Worm (Caenorhabditis elegans) whole organism, L4 larva: ENCODE results near the gene T10H4.13.
A peak's percentile ranks its signal among the peaks of the same experiment; 100 is the strongest.

ENCODE experiments used
- F37D6.2 ChIP-seq: sonication (generic microtip); optimal IDR thresholded peaks from 2 replicates; lab custom pipeline; 2016; ENCODE audit warnings: mild to moderate bottlenecking, missing genetic modification characterization, missing compliant biosample characterization
- R02D3.7 ChIP-seq: fragments of 150-350 bp; sonication (generic microtip); optimal IDR thresholded peaks from 3 replicates; lab custom pipeline; 2014; ENCODE audit warnings: missing biosample characterization, missing genetic modification characterization
- Y105C5A.15 ChIP-seq: fragments of 200-800 bp; sonication (Bioruptor generic); IDR thresholded peaks from 2 replicates; pipeline ENCODE4 v1.3.6; 2022; ENCODE audit warnings: missing genetic modification characterization, missing compliant biosample characterization
- Y48G9A.11 ChIP-seq: fragments of 200-800 bp; sonication (Bioruptor generic); IDR thresholded peaks from 2 replicates; pipeline ENCODE4 v1.3.6; 2022; ENCODE audit warnings: missing genetic modification reagents, missing genetic modification characterization, missing compliant biosample characterization
- Y5F2A.4 ChIP-seq: fragments of 200-800 bp; sonication (Bioruptor generic); optimal IDR thresholded peaks from 2 replicates; lab custom pipeline; 2018; ENCODE audit warnings: mild to moderate bottlenecking, missing genetic modification characterization, missing compliant biosample characterization
- ZK337.2 ChIP-seq: fragments of 200-800 bp; sonication (Bioruptor generic); IDR thresholded peaks from 2 replicates; pipeline ENCODE4 v1.3.6; 2022; ENCODE audit warnings: missing genetic modification reagents, missing genetic modification characterization, missing compliant biosample characterization
- aha-1 ChIP-seq: fragments of 150-350 bp; peaks from one replicate; lab custom pipeline; 2014; ENCODE audit warnings: missing biosample characterization, missing genetic modification characterization
- cey-2 ChIP-seq: sonication (generic microtip); optimal IDR thresholded peaks from 3 replicates; lab custom pipeline; 2017; ENCODE audit warnings: missing genetic modification characterization, mild to moderate bottlenecking, missing compliant biosample characterization, antibody characterized with exemption, borderline replicate concordance; ENCODE audit not compliant: insufficient read depth
- ctbp-1 ChIP-seq: fragments of 200-800 bp; sonication (Bioruptor generic); IDR thresholded peaks from 2 replicates; pipeline ENCODE4 v1.3.6; 2022; ENCODE audit warnings: missing genetic modification reagents, missing genetic modification characterization, missing compliant biosample characterization
- daf-16 ChIP-seq, 3 experiments: sonication (generic microtip); optimal IDR thresholded peaks; 2 replicates each; lab custom pipeline; 2016 to 2017; ENCODE audit warnings: missing genetic modification characterization in 3 of 3, missing genetic modification reagents in 3 of 3, mild to moderate bottlenecking in 2 of 3, missing compliant biosample characterization in 2 of 3, missing biosample characterization in 1 of 3, moderate library complexity in 1 of 3
- daf-19 ChIP-seq: fragments of 200-800 bp; sonication (Bioruptor generic); conservative IDR thresholded peaks from 2 replicates; pipeline ENCODE4 v1.3.6; 2022; ENCODE audit warnings: missing genetic modification characterization, missing compliant biosample characterization
- dmd-9 ChIP-seq: fragments of 200-800 bp; sonication (Bioruptor generic); IDR thresholded peaks from 2 replicates; pipeline ENCODE4 v1.3.6; 2022; ENCODE audit warnings: missing genetic modification reagents, missing genetic modification characterization, missing compliant biosample characterization
- dve-1 ChIP-seq: sonication (generic microtip); optimal IDR thresholded peaks from 2 replicates; lab custom pipeline; 2017; ENCODE audit warnings: antibody characterized with exemption, mild to moderate bottlenecking, missing genetic modification characterization, missing compliant biosample characterization; ENCODE audit not compliant: insufficient read depth
- fos-1 ChIP-seq: fragments of 150-350 bp; optimal IDR thresholded peaks from 2 replicates; lab custom pipeline; 2014; ENCODE audit warnings: missing biosample characterization, missing genetic modification characterization
- hif-1 ChIP-seq, 2 experiments: sonication (generic microtip); optimal IDR thresholded peaks; 2 replicates each; lab custom pipeline; 2016 to 2017; ENCODE audit warnings: missing compliant biosample characterization in 2 of 2, missing genetic modification characterization in 2 of 2, missing genetic modification reagents in 2 of 2, missing genotype in 2 of 2, mild to moderate bottlenecking in 1 of 2
- hlh-30 ChIP-seq: sonication (generic microtip); optimal IDR thresholded peaks from 2 replicates; lab custom pipeline; 2017; ENCODE audit warnings: antibody characterized with exemption, mild to moderate bottlenecking, missing genetic modification characterization, missing compliant biosample characterization; ENCODE audit not compliant: insufficient read depth
- jun-1 ChIP-seq: fragments of 150-350 bp; optimal IDR thresholded peaks from 2 replicates; lab custom pipeline; 2014; ENCODE audit warnings: missing biosample characterization, missing genetic modification reagents, missing genetic modification characterization
- lin-1 ChIP-seq: fragments of 200-800 bp; sonication (Bioruptor generic); IDR thresholded peaks from 2 replicates; pipeline ENCODE4 v1.3.6; 2022; ENCODE audit warnings: missing genetic modification reagents, missing genetic modification characterization, missing compliant biosample characterization
- lin-15B ChIP-seq: fragments of 150-350 bp; sonication (generic microtip); optimal IDR thresholded peaks from 3 replicates; lab custom pipeline; 2014; ENCODE audit warnings: missing biosample characterization, missing genetic modification characterization
- lin-38 ChIP-seq: fragments of 200-800 bp; sonication (Bioruptor generic); IDR thresholded peaks from 2 replicates; pipeline ENCODE4 v1.3.6; 2022; ENCODE audit warnings: missing genetic modification reagents, missing genetic modification characterization, missing compliant biosample characterization
- lin-39 ChIP-seq: fragments of 150-350 bp; optimal IDR thresholded peaks from 2 replicates; lab custom pipeline; 2014; ENCODE audit warnings: missing biosample characterization, missing genetic modification reagents, missing genetic modification characterization
- lir-3 ChIP-seq: sonication (generic microtip); optimal IDR thresholded peaks from 2 replicates; lab custom pipeline; 2016; ENCODE audit warnings: mild to moderate bottlenecking, missing genetic modification characterization, missing compliant biosample characterization
- madf-9 ChIP-seq: fragments of 200-800 bp; sonication (Bioruptor generic); conservative IDR thresholded peaks from 2 replicates; pipeline ENCODE4 v1.3.6; 2022; ENCODE audit warnings: missing genetic modification reagents, missing genetic modification characterization, missing compliant biosample characterization
- mep-1 ChIP-seq: fragments of 150-350 bp; sonication (generic microtip); optimal IDR thresholded peaks from 3 replicates; lab custom pipeline; 2014; ENCODE audit warnings: missing biosample characterization, missing genetic modification characterization
- nhr-11 ChIP-seq: fragments of 150-350 bp; optimal IDR thresholded peaks from 2 replicates; lab custom pipeline; 2014; ENCODE audit warnings: missing biosample characterization, missing genetic modification characterization
- nhr-6 ChIP-seq: fragments of 150-350 bp; optimal IDR thresholded peaks from 2 replicates; lab custom pipeline; 2014; ENCODE audit warnings: missing biosample characterization, missing genetic modification characterization
- php-3 ChIP-seq: fragments of 200-800 bp; sonication (Bioruptor generic); IDR thresholded peaks from 2 replicates; pipeline ENCODE4 v1.3.6; 2022; ENCODE audit warnings: missing genetic modification reagents, missing genetic modification characterization, missing compliant biosample characterization
- rbr-2 ChIP-seq: sonication (generic microtip); optimal IDR thresholded peaks from 2 replicates; lab custom pipeline; 2016; ENCODE audit warnings: missing genotype, missing genetic modification characterization, missing compliant biosample characterization
- tra-1 ChIP-seq: fragments of 200-800 bp; sonication (Bioruptor generic); IDR thresholded peaks from 2 replicates; pipeline ENCODE4 v1.3.6; 2022; ENCODE audit warnings: missing genetic modification reagents, missing genetic modification characterization, missing compliant biosample characterization
- unc-62 ChIP-seq, 3 experiments: fragments of 150-350 bp in 1 of 3; sonication (generic microtip); optimal IDR thresholded peaks in 2 of 3; peaks in 1 of 3; 1 replicate in 1 of 3; 2 replicates in 2 of 3; lab custom pipeline; 2014 to 2017; ENCODE audit warnings: missing biosample characterization in 3 of 3, missing genetic modification characterization in 3 of 3, missing genetic modification reagents in 3 of 3, missing genotype in 1 of 3
- vab-7 ChIP-seq: fragments of 200-800 bp; sonication (Bioruptor generic); IDR thresholded peaks from 2 replicates; pipeline ENCODE4 v1.3.6; 2022; ENCODE audit warnings: missing genetic modification reagents, missing genetic modification characterization, missing compliant biosample characterization
- zag-1 ChIP-seq: fragments of 150-350 bp; optimal IDR thresholded peaks from 2 replicates; lab custom pipeline; 2014; ENCODE audit warnings: missing biosample characterization, missing genetic modification characterization
- zfp-2 ChIP-seq: sonication (generic microtip); optimal IDR thresholded peaks from 2 replicates; lab custom pipeline; 2016; ENCODE audit warnings: mild to moderate bottlenecking, missing genetic modification characterization, missing compliant biosample characterization

T10H4.13 gene

ce11 chrV:15267405-15267804, at the start of gene T10H4.13:
Gene T10H4.13, minus strand, starts transcription at chrV:15267505.
- no peak for TF ChIP-seq daf-19 (GFP tag; lab: Robert Waterston, UW)
- no peak for TF ChIP-seq hif-1 (tag; optimal IDR thresholded peaks at IDR 0.05; lab: Kevin White, UChicago)
- no peak for TF ChIP-seq lin-1 (GFP tag; lab: Robert Waterston, UW)
- TF ChIP-seq ZK337.2 (GFP tag; lab: Robert Waterston, UW), result no peak
- TF ChIP-seq dmd-9 (GFP tag; lab: Robert Waterston, UW), result no peak
- no peak for TF ChIP-seq madf-9 (GFP tag; lab: Robert Waterston, UW)
- no peak for TF ChIP-seq zag-1 (tag; lab: Kevin White, UChicago)
- TF ChIP-seq F37D6.2 (tag; lab: Kevin White, UChicago), result no peak
- TF ChIP-seq Y105C5A.15, result no peak
- no peak for TF ChIP-seq tra-1 (GFP tag; lab: Robert Waterston, UW)
- TF ChIP-seq Y5F2A.4, result no peak
- no peak for TF ChIP-seq lin-39 (tag; lab: Kevin White, UChicago)

- TF ChIP-seq hlh-30 (tag; lab: Kevin White, UChicago), result no peak
- no peak for TF ChIP-seq daf-16 (GFP tag; optimal IDR thresholded peaks at IDR 0.05; lab: Kevin White, UChicago)
- peak; percentile 90 for TF ChIP-seq daf-16 (tag; optimal IDR thresholded peaks at IDR 0.05; lab: Kevin White, UChicago)
- TF ChIP-seq, all 104 proteins: peak for 1
Measured at ce11 chrV:15315827-15316527, 48.7 kb upstream of the T10H4.13 start, which contains the start of the genes srt-22 and nhr-246. Gene srt-22, minus strand, starts transcription at chrV:15315927. Gene nhr-246, plus strand, starts transcription at chrV:15316477.

- TF ChIP-seq R02D3.7 (no peak), lin-38 (GFP tag; lab: Robert Waterston, UW) (no peak), vab-7 (GFP tag; lab: Robert Waterston, UW) (no peak), php-3 (GFP tag; lab: Robert Waterston, UW) (no peak), zag-1 (tag; lab: Kevin White, UChicago) (no peak), aha-1 (peak; percentile 69), unc-62 (GFP tag; optimal IDR thresholded peaks at IDR 0.05 in 1 of 2; lab: Kevin White, UChicago) (peak in 1 of 2 experiments; percentile 81), unc-62 (tag; optimal IDR thresholded peaks at IDR 0.05; lab: Kevin White, UChicago) (no peak)
Measured at ce11 chrV:15313529-15313928, 46.2 kb upstream of the T10H4.13 start.

- no peak for TF ChIP-seq rbr-2
- no peak for TF ChIP-seq mep-1 (tag; lab: Kevin White, UChicago)
Measured at ce11 chrV:15310780-15311179, 43.5 kb upstream of the T10H4.13 start, which contains the start of gene irld-62. Gene irld-62, plus strand, starts transcription at chrV:15311080.

ce11 chrV:15309011-15309410, 41.7 kb upstream of the T10H4.13 start, which contains the start of gene srz-10:
Gene srz-10, minus strand, starts transcription at chrV:15309098.
- TF ChIP-seq cey-2 (no peak), nhr-6 (tag; lab: Kevin White, UChicago) (no peak), Y48G9A.11 (no peak), nhr-11 (tag; lab: Kevin White, UChicago) (no peak), ctbp-1 (GFP tag; lab: Robert Waterston, UW) (no peak), zfp-2 (tag; lab: Kevin White, UChicago) (no peak), lin-15B (no peak), madf-9 (GFP tag; lab: Robert Waterston, UW) (no peak), lir-3 (tag; lab: Kevin White, UChicago) (no peak), jun-1 (tag; lab: Kevin White, UChicago) (no peak), aha-1 (no peak), fos-1 (tag; lab: Kevin White, UChicago) (no peak), dve-1 (no peak)
